Fruit fly (Drosophila melanogaster) whole organism, embryonic: Measurements from ENCODE around the gene CG14694.

Experiments used
- Awh ChIP-seq: fragments of 200-800 bp; sonication (Bioruptor generic); IDR thresholded peaks from 2 replicates; pipeline ENCODE4, ENCODE4 v1.3.6; 2022; ENCODE audit warnings: missing biosample characterization, missing genetic modification characterization
- BEAF-32 ChIP-seq: fragments of 200-800 bp; sonication (Bioruptor generic); optimal IDR thresholded peaks from 3 replicates; lab custom pipeline; 2017; ENCODE audit warnings: missing biosample characterization, missing genetic modification characterization, mild to moderate bottlenecking, moderate library complexity, missing genetic modification reagents
- Bgb ChIP-seq: fragments of 200-800 bp; sonication (Bioruptor generic); IDR thresholded peaks from 2 replicates; pipeline ENCODE4 v1.3.6; 2022; ENCODE audit warnings: missing biosample characterization, missing genetic modification characterization; ENCODE audit not compliant: partially characterized antibody
- BtbVII ChIP-seq: fragments of 200-800 bp; sonication (Bioruptor generic); optimal IDR thresholded peaks from 3 replicates; lab custom pipeline; 2017; ENCODE audit warnings: missing biosample characterization, mild to moderate bottlenecking, missing genetic modification characterization
- Bteb2 ChIP-seq: fragments of 200-800 bp; sonication (Bioruptor generic); optimal IDR thresholded peaks from 2 replicates; lab custom pipeline; 2016; ENCODE audit warnings: missing biosample characterization, missing genetic modification characterization
- CG10366 ChIP-seq: fragments of 200-800 bp; sonication (Bioruptor generic); IDR thresholded peaks from 2 replicates; pipeline ENCODE4 v1.3.6; 2022; ENCODE audit warnings: missing biosample characterization, missing genetic modification characterization
- CG12236 ChIP-seq: fragments of 200-800 bp; sonication (Bioruptor generic); optimal IDR thresholded peaks from 2 replicates; lab custom pipeline; 2016; ENCODE audit warnings: missing biosample characterization, missing genetic modification characterization
- CG15073 ChIP-seq: fragments of 200-800 bp; sonication (Bioruptor generic); optimal IDR thresholded peaks from 2 replicates; lab custom pipeline; 2016; ENCODE audit warnings: missing biosample characterization, missing genetic modification characterization
- CG16779 ChIP-seq: fragments of 200-800 bp; sonication (Bioruptor generic); IDR thresholded peaks from 2 replicates; pipeline ENCODE4 v1.3.6; 2022; ENCODE audit warnings: missing biosample characterization, missing genetic modification characterization
- CG17328 ChIP-seq: fragments of 200-800 bp; sonication (Bioruptor generic); IDR thresholded peaks from 2 replicates; pipeline ENCODE4 v1.3.6; 2022; ENCODE audit warnings: missing biosample characterization, missing genetic modification characterization
- CG17802 ChIP-seq: fragments of 200-800 bp; sonication (Bioruptor generic); optimal IDR thresholded peaks from 2 replicates; lab custom pipeline; 2018; ENCODE audit warnings: missing biosample characterization, mild to moderate bottlenecking, missing genetic modification characterization, moderate library complexity
- CG1832 ChIP-seq: fragments of 200-800 bp; sonication (Bioruptor generic); optimal IDR thresholded peaks from 2 replicates; lab custom pipeline; 2017; ENCODE audit warnings: missing biosample characterization, mild to moderate bottlenecking, missing genetic modification characterization, inconsistent platforms
- CG2116 ChIP-seq: fragments of 200-800 bp; sonication (Bioruptor generic); optimal IDR thresholded peaks from 3 replicates; lab custom pipeline; 2018; ENCODE audit warnings: missing biosample characterization, mild to moderate bottlenecking, missing genetic modification characterization
- CG3838 ChIP-seq: fragments of 200-800 bp; sonication (Bioruptor generic); optimal IDR thresholded peaks from 3 replicates; lab custom pipeline; 2016; ENCODE audit warnings: missing biosample characterization, missing genetic modification characterization
- CG43689 ChIP-seq: fragments of 200-800 bp; sonication (Bioruptor generic); IDR thresholded peaks from 2 replicates; pipeline ENCODE4 v1.3.6; 2022; ENCODE audit warnings: missing biosample characterization, missing genetic modification characterization
- CG5180 ChIP-seq: fragments of 200-800 bp; sonication (Bioruptor generic); optimal IDR thresholded peaks from 3 replicates; lab custom pipeline; 2017; ENCODE audit warnings: missing biosample characterization, missing genetic modification characterization, mild to moderate bottlenecking, moderate library complexity, missing genetic modification reagents
- CG5953 ChIP-seq: fragments of 200-800 bp; sonication (Bioruptor generic); IDR thresholded peaks from 2 replicates; pipeline ENCODE4 v1.3.6; 2022; ENCODE audit warnings: missing biosample characterization, missing genetic modification characterization
- CG7357 ChIP-seq: fragments of 200-800 bp; sonication (Bioruptor generic); IDR thresholded peaks from 3 replicates; pipeline ENCODE4 v1.3.6; 2022; ENCODE audit warnings: missing biosample characterization, missing genetic modification characterization
- CG8359 ChIP-seq: fragments of 200-800 bp; sonication (Bioruptor generic); optimal IDR thresholded peaks from 2 replicates; lab custom pipeline; 2017; ENCODE audit warnings: missing biosample characterization, mild to moderate bottlenecking, missing genetic modification characterization, borderline replicate concordance
- CHES-1-like ChIP-seq: fragments of 200-800 bp; sonication (Bioruptor generic); optimal IDR thresholded peaks from 2 replicates; lab custom pipeline; 2016; ENCODE audit warnings: missing biosample characterization, missing genetic modification characterization
- ERR ChIP-seq: fragments of 200-800 bp; sonication (Bioruptor generic); optimal IDR thresholded peaks from 2 replicates; lab custom pipeline; 2016; ENCODE audit warnings: missing biosample characterization, missing genetic modification characterization
- HLH54F ChIP-seq: fragments of 200-800 bp; sonication (Bioruptor generic); optimal IDR thresholded peaks from 3 replicates; lab custom pipeline; 2016; ENCODE audit warnings: missing biosample characterization, missing genetic modification characterization
- HLHmδ ChIP-seq: fragments of 200-800 bp; sonication (Bioruptor generic); optimal IDR thresholded peaks from 2 replicates; lab custom pipeline; 2018; ENCODE audit warnings: missing biosample characterization, mild to moderate bottlenecking, missing genetic modification characterization, moderate library complexity
- Mad ChIP-seq: fragments of 200-800 bp; sonication (Bioruptor generic); optimal IDR thresholded peaks from 2 replicates; lab custom pipeline; 2016; ENCODE audit warnings: missing biosample characterization, missing genetic modification characterization
- Meics ChIP-seq: fragments of 200-800 bp; sonication (Bioruptor generic); optimal IDR thresholded peaks from 2 replicates; lab custom pipeline; 2017; ENCODE audit warnings: missing biosample characterization, mild to moderate bottlenecking, missing genetic modification characterization
- Mes4 ChIP-seq: fragments of 200-800 bp; sonication (Bioruptor generic); optimal IDR thresholded peaks from 2 replicates; lab custom pipeline; 2016; ENCODE audit warnings: missing biosample characterization, missing genetic modification characterization
- NC2β ChIP-seq: fragments of 200-800 bp; sonication (Bioruptor generic); optimal IDR thresholded peaks from 2 replicates; lab custom pipeline; 2016; ENCODE audit warnings: missing biosample characterization, missing genetic modification characterization
- Nf-YA ChIP-seq: fragments of 200-800 bp; sonication (Bioruptor generic); IDR thresholded peaks from 2 replicates; pipeline ENCODE4 v1.3.6; 2022; ENCODE audit warnings: missing biosample characterization, missing genetic modification characterization
- Nf-YC ChIP-seq: fragments of 200-800 bp; optimal IDR thresholded peaks from 3 replicates; lab custom pipeline; 2019; ENCODE audit warnings: missing biosample characterization, mild to moderate bottlenecking, missing genetic modification characterization, moderate library complexity
- btn ChIP-seq: fragments of 200-800 bp; sonication (Bioruptor generic); optimal IDR thresholded peaks from 2 replicates; lab custom pipeline; 2016; ENCODE audit warnings: missing biosample characterization, missing genetic modification characterization
- crc ChIP-seq: fragments of 200-800 bp; sonication (Bioruptor generic); optimal IDR thresholded peaks from 2 replicates; lab custom pipeline; 2016; ENCODE audit warnings: missing biosample characterization, missing genetic modification characterization
- disco-r ChIP-seq: fragments of 200-800 bp; sonication (Bioruptor generic); optimal IDR thresholded peaks from 2 replicates; lab custom pipeline; 2016; ENCODE audit warnings: missing biosample characterization, missing genetic modification characterization
- dpn ChIP-seq, 2 experiments: fragments of 200-800 bp; sonication (Bioruptor generic); optimal IDR thresholded peaks; 3 replicates each; lab custom pipeline; 2016; ENCODE audit warnings: missing biosample characterization in 2 of 2, missing genetic modification characterization in 2 of 2
- ems ChIP-seq: fragments of 200-800 bp; sonication (Bioruptor generic); optimal IDR thresholded peaks from 3 replicates; lab custom pipeline; 2016; ENCODE audit warnings: missing biosample characterization, missing genetic modification characterization
- fru ChIP-seq: fragments of >200 bp; optimal IDR thresholded peaks from 2 replicates; lab custom pipeline; 2017
- gem ChIP-seq: fragments of 200-800 bp; sonication (Bioruptor generic); optimal IDR thresholded peaks from 2 replicates; lab custom pipeline; 2019; ENCODE audit warnings: missing biosample characterization, mild to moderate bottlenecking, missing genetic modification characterization, moderate library complexity
- hb ChIP-seq: fragments of 200-800 bp; sonication (Bioruptor generic); IDR thresholded peaks from 3 replicates; pipeline ENCODE4 v1.3.6; 2022; ENCODE audit warnings: missing biosample characterization, missing genetic modification characterization; ENCODE audit not compliant: partially characterized antibody
- hth ChIP-seq: fragments of >200 bp; optimal IDR thresholded peaks from 2 replicates; lab custom pipeline; 2017; ENCODE audit warnings: inconsistent platforms
- insv ChIP-seq, 2 experiments: fragments of 200-800 bp; sonication (Bioruptor generic); optimal IDR thresholded peaks; 3 replicates each; lab custom pipeline; 2016 to 2018; ENCODE audit warnings: missing biosample characterization in 2 of 2, missing genetic modification characterization in 2 of 2
- lola ChIP-seq, 3 experiments: fragments of >200 bp in 2 of 3; fragments of 200-800 bp in 1 of 3; sonication (Bioruptor generic) in 1 of 3; optimal IDR thresholded peaks; 2 replicates each; lab custom pipeline; 2017 to 2019; ENCODE audit warnings: missing biosample characterization in 3 of 3, missing genetic modification characterization in 3 of 3, mild to moderate bottlenecking in 1 of 3, moderate library complexity in 1 of 3
- mld ChIP-seq: fragments of 200-800 bp; sonication (Bioruptor generic); IDR thresholded peaks from 3 replicates; pipeline ENCODE4 v1.3.6; 2022; ENCODE audit warnings: missing biosample characterization, missing genetic modification characterization; ENCODE audit not compliant: partially characterized antibody
- p53 ChIP-seq: fragments of 200-800 bp; sonication (Bioruptor generic); optimal IDR thresholded peaks from 2 replicates; lab custom pipeline; 2016; ENCODE audit warnings: missing biosample characterization, missing genetic modification characterization
- pnt ChIP-seq: fragments of 200-800 bp; sonication (Bioruptor generic); optimal IDR thresholded peaks from 3 replicates; lab custom pipeline; 2016; ENCODE audit warnings: missing biosample characterization, missing genetic modification characterization
- prd ChIP-seq, 3 experiments: fragments of >200 bp in 2 of 3; fragments of 200-800 bp in 1 of 3; sonication (Bioruptor generic) in 1 of 3; optimal IDR thresholded peaks in 2 of 3; IDR thresholded peaks in 1 of 3; 2 replicates in 2 of 3; 3 replicates in 1 of 3; pipeline versions ENCODE4 v1.3.6 to Lab custom; 2017 to 2022; ENCODE audit warnings: missing biosample characterization in 1 of 3, missing genetic modification characterization in 1 of 3
- scrt ChIP-seq: fragments of 200-800 bp; sonication (Bioruptor generic); optimal IDR thresholded peaks from 2 replicates; lab custom pipeline; 2018; ENCODE audit warnings: missing biosample characterization, mild to moderate bottlenecking, missing genetic modification characterization, moderate library complexity
- slbo ChIP-seq: fragments of 200-800 bp; sonication (Bioruptor generic); IDR thresholded peaks from 2 replicates; pipeline ENCODE4 v1.3.6; 2022; ENCODE audit warnings: missing biosample characterization, missing genetic modification characterization
- sna ChIP-seq: fragments of 200-800 bp; sonication (Bioruptor generic); IDR thresholded peaks from 2 replicates; pipeline ENCODE4 v1.3.6; 2022; ENCODE audit warnings: missing biosample characterization, missing genetic modification characterization; ENCODE audit not compliant: partially characterized antibody
- sr ChIP-seq: fragments of 200-800 bp; sonication (Bioruptor generic); IDR thresholded peaks from 3 replicates; pipeline ENCODE4 v1.3.6; 2022; ENCODE audit warnings: missing biosample characterization, missing genetic modification characterization
- tap ChIP-seq: fragments of 200-800 bp; optimal IDR thresholded peaks from 3 replicates; lab custom pipeline; 2019; ENCODE audit warnings: missing biosample characterization, mild to moderate bottlenecking, missing genetic modification characterization, moderate library complexity
- vvl ChIP-seq: fragments of 200-800 bp; sonication (Bioruptor generic); IDR thresholded peaks from 2 replicates; pipeline ENCODE4 v1.3.6; 2022; ENCODE audit warnings: missing biosample characterization, missing genetic modification characterization

CG14694 gene

DNA sequence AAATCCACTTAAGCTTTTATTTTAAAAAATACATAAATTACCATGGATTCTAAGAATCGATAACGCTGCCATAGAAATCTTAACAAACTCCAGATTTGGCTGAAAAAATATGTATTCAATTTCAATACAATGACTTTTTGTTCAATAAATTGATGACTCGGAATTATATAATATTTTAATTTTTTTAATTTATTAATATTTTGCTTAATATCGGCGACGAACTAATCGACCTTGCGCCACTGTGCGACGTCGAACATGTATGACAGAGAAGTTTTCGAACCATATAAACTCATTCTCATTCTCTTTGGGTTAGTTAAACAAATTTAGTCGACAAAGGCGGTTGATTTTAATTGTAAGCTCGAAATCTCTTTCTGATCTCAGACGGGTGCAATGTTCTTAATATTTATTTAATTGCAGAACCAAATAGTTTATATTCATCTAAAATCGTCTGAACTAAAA, 10.1 kb downstream of the CG14694 start, which contains the start of gene CG42394 (continued):
- TF ChIP-seq slbo (peak; percentile 89), BEAF-32 (GFP tag; lab: Kevin White, UChicago) (no peak), CG43689 (GFP tag; lab: Robert Waterston, UW) (peak; percentile 39; the same call in 1 of the 2 replicates), mld (GFP tag; lab: Robert Waterston, UW) (no peak), HLH54F (GFP tag; lab: Kevin White, UChicago) (peak; percentile 60), Nf-YA (GFP tag; lab: Robert Waterston, UW) (peak; percentile 91), gem (tag; lab: Kevin White, UChicago) (peak; percentile 98), crc (GFP tag; lab: Kevin White, UChicago) (peak; percentile 54), CG17802 (tag; lab: Kevin White, UChicago) (peak; percentile 80), Bgb (GFP tag; lab: Robert Waterston, UW) (peak; percentile 30; the same call in 1 of the 2 replicates), Mad (GFP tag; lab: Kevin White, UChicago) (peak; percentile 75), btn (GFP tag; lab: Kevin White, UChicago) (peak; percentile 8), lola (GFP tag; optimal IDR thresholded peaks at IDR 0.05; lab: Kevin White, UChicago) (peak in 1 of 3 experiments; percentile 96), ems (GFP tag; lab: Kevin White, UChicago) (peak; percentile 89), CHES-1-like (GFP tag; lab: Kevin White, UChicago) (peak; percentile 49), disco-r (peak; percentile 28), CG5180 (GFP tag; lab: Kevin White, UChicago) (peak; percentile 100), sr (GFP tag; lab: Robert Waterston, UW) (peak; percentile 70; the same call in 1 of the 3 replicates), Mes4 (GFP tag; lab: Kevin White, UChicago) (peak; percentile 61), CG12236 (peak; percentile 49), Awh (peak; percentile 91), prd (optimal IDR thresholded peaks at IDR 0.05; lab: Kevin White, UChicago) (no peak), prd (GFP tag; IDR thresholded peaks at IDR 0.05; lab: Robert Waterston, UW) (peak; percentile 94), BtbVII (GFP tag; lab: Kevin White, UChicago) (peak; percentile 97), scrt (GFP tag; lab: Kevin White, UChicago) (peak; percentile 90), Bteb2 (GFP tag; lab: Kevin White, UChicago) (peak; percentile 81), CG1832 (GFP tag; lab: Kevin White, UChicago) (no peak), CG17328 (peak; percentile 95), CG7357 (GFP tag; lab: Robert Waterston, UW) (peak; percentile 75), NC2β (peak; percentile 68), CG16779 (GFP tag; lab: Robert Waterston, UW) (peak; percentile 83), CG2116 (GFP tag; lab: Kevin White, UChicago) (peak; percentile 76), Meics (peak; percentile 97), CG8359 (GFP tag; lab: Kevin White, UChicago) (peak; percentile 93), hth (lab: Kevin White, UChicago) (no peak), CG10366 (GFP tag; lab: Robert Waterston, UW) (peak; percentile 90), dpn (GFP tag; optimal IDR thresholded peaks at IDR 0.05; lab: Kevin White, UChicago) (peak; percentile 66 to 92), fru (lab: Kevin White, UChicago) (no peak), HLHmδ (GFP tag; lab: Kevin White, UChicago) (no peak), vvl (GFP tag; lab: Robert Waterston, UW) (peak; percentile 97), CG15073 (GFP tag; lab: Kevin White, UChicago) (peak; percentile 53), insv (GFP tag; optimal IDR thresholded peaks at IDR 0.05; lab: Kevin White, UChicago) (peak in 1 of 2 experiments; percentile 31), ERR (peak; percentile 67), tap (tag; lab: Kevin White, UChicago) (peak; percentile 90), CG3838 (GFP tag; lab: Kevin White, UChicago) (peak; percentile 78), pnt (GFP tag; lab: Kevin White, UChicago) (peak; percentile 56), CG5953 (GFP tag; lab: Robert Waterston, UW) (peak; percentile 87), p53 (GFP tag; lab: Kevin White, UChicago) (no peak), Nf-YC (tag; lab: Kevin White, UChicago) (peak; percentile 84), hb (GFP tag; lab: Robert Waterston, UW) (no peak), sna (no peak)
